Fruit fly (Drosophila melanogaster): Measurements from ENCODE around the gene side-VII.

DNA sequence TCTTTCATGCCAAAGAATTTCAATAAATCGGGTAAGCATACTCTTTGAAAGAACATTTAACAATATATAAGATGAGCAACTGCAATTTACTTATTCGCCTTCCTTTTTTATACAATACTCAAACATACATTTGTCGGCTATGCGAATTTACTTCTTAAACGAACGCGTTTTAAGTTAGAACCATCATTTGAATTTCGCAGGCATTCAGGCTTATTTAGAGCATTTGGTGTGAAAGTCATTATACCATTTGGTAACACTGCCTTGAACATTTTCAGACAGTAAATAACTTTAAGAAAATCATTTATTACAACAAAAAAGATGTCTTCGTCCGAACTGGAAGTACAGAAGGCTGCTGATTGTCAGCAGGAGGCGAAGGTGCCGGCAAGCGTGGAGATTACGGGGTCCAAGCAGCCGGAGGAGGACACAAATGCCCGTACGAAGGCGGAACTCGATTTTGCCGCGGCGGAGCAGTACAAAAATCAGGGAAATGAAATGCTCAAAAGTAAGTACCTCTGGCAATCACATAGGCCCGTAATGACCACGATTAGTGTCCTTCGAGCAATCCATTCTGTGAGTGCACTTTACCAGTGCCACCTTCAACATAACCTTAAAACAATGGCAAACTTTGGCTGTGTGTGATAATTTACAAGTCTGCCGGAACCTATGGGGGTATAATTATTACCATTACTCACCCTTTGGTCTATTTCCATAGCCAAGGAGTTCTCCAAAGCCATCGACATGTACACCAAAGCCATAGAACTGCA, 8.3 kb upstream of the side-VII start:
- TF ChIP-seq psq (optimal IDR thresholded peaks at IDR 0.05) (no peak), Myc (optimal IDR thresholded peaks at IDR 0.05) (no peak), h (optimal IDR thresholded peaks at IDR 0.05) (no peak), ttk (optimal IDR thresholded peaks at IDR 0.05) (no peak)

Measured in Kc167 (cell line).